Fruit fly (Drosophila melanogaster) whole organism, wandering third instar larva: ENCODE data around the gene LysRS.

ENCODE experiments used
- Abd-B ChIP-seq: fragments of >200 bp; optimal IDR thresholded peaks from 2 replicates; lab custom pipeline; 2017; ENCODE audit warnings: missing biosample characterization, missing genetic modification characterization
- CG32264 ChIP-seq: fragments of 200-800 bp; sonication (Bioruptor generic); optimal IDR thresholded peaks from 2 replicates; lab custom pipeline; 2016; ENCODE audit warnings: missing biosample characterization, missing genetic modification characterization
- CG9705 ChIP-seq: fragments of 200-800 bp; sonication (Bioruptor generic); optimal IDR thresholded peaks from 2 replicates; lab custom pipeline; 2018; ENCODE audit warnings: missing biosample characterization, mild to moderate bottlenecking, missing genetic modification characterization
- CrebA ChIP-seq: fragments of 200-800 bp; sonication (Bioruptor generic); optimal IDR thresholded peaks from 2 replicates; lab custom pipeline; 2016; ENCODE audit warnings: missing biosample characterization, mild to moderate bottlenecking, missing genetic modification characterization, borderline replicate concordance
- Dfd ChIP-seq: fragments of >200 bp; optimal IDR thresholded peaks from 2 replicates; lab custom pipeline; 2017; ENCODE audit warnings: missing biosample characterization, missing genetic modification characterization
- Dif ChIP-seq: fragments of 200-275, 200-300 bp; sonication (Bioruptor generic); optimal IDR thresholded peaks from 2 replicates; lab custom pipeline; 2018; ENCODE audit warnings: missing biosample characterization, missing genetic modification characterization; ENCODE audit not compliant: partially characterized antibody
- GATAd ChIP-seq: sonication (Bioruptor generic); optimal IDR thresholded peaks from 2 replicates; lab custom pipeline; 2016; ENCODE audit warnings: missing biosample characterization, missing genetic modification characterization
- HLH106 ChIP-seq: fragments of 200-800 bp; optimal IDR thresholded peaks from 3 replicates; lab custom pipeline; 2019; ENCODE audit warnings: missing biosample characterization, mild to moderate bottlenecking, missing genetic modification characterization, moderate library complexity
- Hnf4 ChIP-seq: fragments of 200-800 bp; sonication (Bioruptor generic); optimal IDR thresholded peaks from 2 replicates; lab custom pipeline; 2016; ENCODE audit warnings: missing biosample characterization, mild to moderate bottlenecking, missing genetic modification characterization
- Hr78 ChIP-seq: fragments of >200 bp; optimal IDR thresholded peaks from 2 replicates; lab custom pipeline; 2017; ENCODE audit warnings: missing biosample characterization, missing genetic modification characterization
- Hr83 ChIP-seq: fragments of 200-300 bp; sonication (Bioruptor generic); optimal IDR thresholded peaks from 2 replicates; lab custom pipeline; 2016; ENCODE audit warnings: missing biosample characterization, mild to moderate bottlenecking, missing genetic modification characterization, moderate library complexity; ENCODE audit not compliant: poor library complexity, severe bottlenecking
- Jra ChIP-seq: sonication (Bioruptor generic); optimal IDR thresholded peaks from 2 replicates; lab custom pipeline; 2016; ENCODE audit warnings: missing biosample characterization, missing genetic modification characterization
- Mio ChIP-seq: sonication (Bioruptor generic); optimal IDR thresholded peaks from 2 replicates; lab custom pipeline; 2016; ENCODE audit warnings: missing biosample characterization, missing genetic modification characterization
- Myc ChIP-seq: fragments of >200 bp; optimal IDR thresholded peaks from 2 replicates; lab custom pipeline; 2017
- N ChIP-seq: fragments of >200 bp; optimal IDR thresholded peaks from 2 replicates; lab custom pipeline; 2018; ENCODE audit warnings: missing biosample characterization, missing external identifiers, missing genetic modification characterization
- OdsH ChIP-seq: fragments of 200-800 bp; sonication (Bioruptor generic); optimal IDR thresholded peaks from 2 replicates; lab custom pipeline; 2016; ENCODE audit warnings: missing biosample characterization, mild to moderate bottlenecking, missing genetic modification characterization
- Rel ChIP-seq, 2 experiments: fragments of 200-800 bp; sonication (Bioruptor generic) in 1 of 2; optimal IDR thresholded peaks; 2 replicates in 1 of 2; 3 replicates in 1 of 2; lab custom pipeline; 2016 to 2019; ENCODE audit warnings: mild to moderate bottlenecking in 2 of 2, missing biosample characterization in 2 of 2, missing genetic modification characterization in 2 of 2, moderate library complexity in 1 of 2
- Sp1 ChIP-seq: fragments of 200-800 bp; sonication (Bioruptor generic); optimal IDR thresholded peaks from 3 replicates; lab custom pipeline; 2019; ENCODE audit warnings: missing biosample characterization, mild to moderate bottlenecking, missing genetic modification characterization, moderate library complexity
- Vsx2 ChIP-seq: fragments of 200-300, 225-300 bp; sonication (Bioruptor generic); optimal IDR thresholded peaks from 2 replicates; lab custom pipeline; 2018; ENCODE audit warnings: missing biosample characterization, missing genetic modification characterization; ENCODE audit not compliant: partially characterized antibody
- br ChIP-seq: fragments of 200-800 bp; sonication (Bioruptor generic); optimal IDR thresholded peaks from 2 replicates; lab custom pipeline; 2016; ENCODE audit warnings: missing biosample characterization, missing genetic modification characterization
- brk ChIP-seq: fragments of 200-800 bp; sonication (Bioruptor generic); optimal IDR thresholded peaks from 2 replicates; lab custom pipeline; 2016; ENCODE audit warnings: missing biosample characterization, mild to moderate bottlenecking, missing genetic modification characterization
- dl ChIP-seq, 2 experiments: fragments of 175-275, 200-275 bp in 1 of 2; fragments of 200-275 bp in 1 of 2; sonication (Bioruptor generic); optimal IDR thresholded peaks; lab custom pipeline; 2018; ENCODE audit warnings: mild to moderate bottlenecking in 2 of 2, missing biosample characterization in 2 of 2, missing genetic modification characterization in 2 of 2, moderate library complexity in 2 of 2; ENCODE audit not compliant: partially characterized antibody in 2 of 2, insufficient read depth in 1 of 2
- dmrt93B ChIP-seq: fragments of 200-800 bp; sonication (Bioruptor generic); optimal IDR thresholded peaks from 2 replicates; lab custom pipeline; 2018; ENCODE audit warnings: missing biosample characterization, mild to moderate bottlenecking, missing genetic modification characterization
- dsf ChIP-seq: sonication (Bioruptor generic); optimal IDR thresholded peaks from 2 replicates; lab custom pipeline; 2016; ENCODE audit warnings: missing biosample characterization, missing genetic modification characterization, borderline replicate concordance
- ey ChIP-seq: fragments of 200-800 bp; sonication (Bioruptor generic); optimal IDR thresholded peaks from 2 replicates; lab custom pipeline; 2016; ENCODE audit warnings: missing biosample characterization, missing genetic modification characterization
- foxo ChIP-seq, 2 experiments: fragments of 200-800 bp; sonication (Bioruptor generic); optimal IDR thresholded peaks; 2 replicates in 1 of 2; 3 replicates in 1 of 2; lab custom pipeline; 2016 to 2017; ENCODE audit warnings: missing biosample characterization in 2 of 2, missing genetic modification characterization in 2 of 2
- fru ChIP-seq: fragments of 200-800 bp; sonication (Bioruptor generic); optimal IDR thresholded peaks from 3 replicates; lab custom pipeline; 2016; ENCODE audit warnings: missing biosample characterization, mild to moderate bottlenecking, missing genetic modification characterization
- h ChIP-seq: fragments of 200-800 bp; sonication (Bioruptor generic); optimal IDR thresholded peaks from 3 replicates; lab custom pipeline; 2016; ENCODE audit warnings: missing biosample characterization, mild to moderate bottlenecking, missing genetic modification characterization
- jim ChIP-seq: fragments of 175-275, 200-325 bp; sonication (Bioruptor generic); optimal IDR thresholded peaks from 2 replicates; lab custom pipeline; 2016; ENCODE audit warnings: missing biosample characterization, mild to moderate bottlenecking, missing genetic modification characterization
- lola ChIP-seq: fragments of >200 bp; optimal IDR thresholded peaks from 2 replicates; lab custom pipeline; 2017; ENCODE audit warnings: missing biosample characterization, missing genetic modification characterization
- pan ChIP-seq: fragments of >200 bp; optimal IDR thresholded peaks from 2 replicates; lab custom pipeline; 2017
- psq ChIP-seq: fragments of 200-800 bp; sonication (Bioruptor generic); optimal IDR thresholded peaks from 3 replicates; lab custom pipeline; 2017; ENCODE audit warnings: missing biosample characterization, mild to moderate bottlenecking, missing genetic modification characterization, moderate library complexity
- rgr ChIP-seq: fragments of 200-800 bp; sonication (Bioruptor generic); optimal IDR thresholded peaks from 3 replicates; lab custom pipeline; 2016; ENCODE audit warnings: missing biosample characterization, mild to moderate bottlenecking, missing genetic modification characterization
- sage ChIP-seq: fragments of 200-800 bp; sonication (Bioruptor generic); optimal IDR thresholded peaks from 2 replicates; lab custom pipeline; 2016; ENCODE audit warnings: missing biosample characterization, mild to moderate bottlenecking, missing genetic modification characterization
- sv ChIP-seq: fragments of 200-800 bp; sonication (Bioruptor generic); optimal IDR thresholded peaks from 3 replicates; lab custom pipeline; 2016; ENCODE audit warnings: missing biosample characterization, missing genetic modification characterization
- tai ChIP-seq: sonication (Bioruptor generic); optimal IDR thresholded peaks from 2 replicates; lab custom pipeline; 2016; ENCODE audit warnings: missing biosample characterization, missing genetic modification characterization
- usp ChIP-seq: fragments of >200 bp; optimal IDR thresholded peaks from 2 replicates; lab custom pipeline; 2017; ENCODE audit warnings: missing biosample characterization, missing genetic modification characterization
- woc ChIP-seq: sonication (Bioruptor generic); optimal IDR thresholded peaks from 2 replicates; lab custom pipeline; 2016; ENCODE audit warnings: missing biosample characterization, mild to moderate bottlenecking, missing genetic modification characterization

Gene LysRS

dm6 chrX:9655989-9656713, 47.5 kb upstream of the LysRS start:
- TF ChIP-seq woc (GFP tag; lab: Kevin White, UChicago) (peak; percentile 47), Hr78 (GFP tag; lab: Kevin White, UChicago) (no peak), h (peak; percentile 62), Hr83 (GFP tag; lab: Kevin White, UChicago) (no peak), fru (GFP tag; lab: Kevin White, UChicago) (peak; percentile 37), dmrt93B (GFP tag; lab: Kevin White, UChicago) (peak; percentile 32), Mio (GFP tag; lab: Kevin White, UChicago) (no peak), foxo (GFP tag; optimal IDR thresholded peaks at IDR 0.05; lab: Kevin White, UChicago) (peak in 1 of 2 experiments; percentile 69), N (GFP tag; lab: Kevin White, UChicago) (no peak), brk (GFP tag; lab: Kevin White, UChicago) (no peak), CrebA (GFP tag; lab: Kevin White, UChicago) (no peak), Hnf4 (peak; percentile 6), HLH106 (tag; lab: Kevin White, UChicago) (peak; percentile 59), psq (GFP tag; lab: Kevin White, UChicago) (peak; percentile 35), Dfd (no peak), ey (GFP tag; lab: Kevin White, UChicago) (peak; percentile 50), pan (lab: Kevin White, UChicago) (no peak), OdsH (GFP tag; lab: Kevin White, UChicago) (peak; percentile 38), lola (no peak), br (GFP tag; lab: Kevin White, UChicago) (peak; percentile 26), Sp1 (GFP tag; lab: Kevin White, UChicago) (peak; percentile 62), Abd-B (GFP tag; lab: Kevin White, UChicago) (no peak), GATAd (GFP tag; lab: Kevin White, UChicago) (no peak), Myc (lab: Kevin White, UChicago) (no peak), Rel (GFP tag; optimal IDR thresholded peaks at IDR 0.05; lab: Kevin White, UChicago) (no peak), Rel (tag; optimal IDR thresholded peaks at IDR 0.05; lab: Kevin White, UChicago) (no peak), rgr (GFP tag; lab: Kevin White, UChicago) (peak; percentile 20), Jra (GFP tag; lab: Kevin White, UChicago) (no peak), usp (GFP tag; lab: Kevin White, UChicago) (no peak), Vsx2 (GFP tag; lab: Kevin White, UChicago) (no peak), sage (GFP tag; lab: Kevin White, UChicago) (no peak), CG32264 (no peak), CG9705 (no peak), tai (GFP tag; lab: Kevin White, UChicago) (no peak), dl (GFP tag; optimal IDR thresholded peaks at IDR 0.05; lab: Kevin White, UChicago; ENCODE audit: insufficient read depth in 1 of 2, partially characterized antibody in 2 of 2) (no peak), Dif (GFP tag; lab: Kevin White, UChicago) (no peak), dsf (no peak), jim (GFP tag; lab: Kevin White, UChicago) (no peak)

DNA sequence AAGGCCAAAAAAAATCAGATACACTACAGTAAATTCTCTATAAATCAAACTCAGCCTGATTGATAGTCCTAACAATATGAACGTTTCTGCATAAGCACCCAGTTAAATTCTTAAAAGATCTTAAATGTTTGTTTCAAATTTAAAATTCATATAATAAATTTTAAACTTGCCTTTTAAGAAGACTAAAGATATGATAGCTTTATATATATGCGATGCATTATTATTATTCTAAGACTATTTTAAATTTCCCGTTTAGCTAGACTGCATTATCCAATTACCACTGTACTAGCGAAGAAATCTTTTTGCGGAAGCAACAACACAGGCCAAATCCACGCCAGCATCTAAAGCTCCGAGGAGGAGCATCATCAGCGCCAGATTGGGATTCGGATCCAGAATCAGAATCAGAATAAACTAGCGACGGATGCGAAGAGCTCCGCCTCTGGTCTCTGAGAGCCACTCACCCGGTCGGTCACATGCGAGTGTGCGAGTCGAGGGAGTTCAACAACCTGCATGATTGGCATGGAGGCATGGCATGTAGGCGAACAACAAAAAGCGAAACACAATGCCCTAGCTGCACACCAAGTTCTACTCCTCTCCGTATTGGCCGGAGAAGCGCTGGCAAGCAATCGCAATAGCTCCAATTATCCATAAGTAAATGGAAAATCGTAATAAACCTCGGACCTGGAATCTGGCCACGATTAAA, 45.5 kb upstream of the LysRS start:
- TF ChIP-seq N (GFP tag; lab: Kevin White, UChicago), result no peak
- TF ChIP-seq lola, result no peak
- TF ChIP-seq dmrt93B (GFP tag; lab: Kevin White, UChicago), result no peak
- no peak for TF ChIP-seq OdsH (GFP tag; lab: Kevin White, UChicago)
- TF ChIP-seq Dfd, result no peak
- no peak for TF ChIP-seq sv (GFP tag; lab: Kevin White, UChicago)
- TF ChIP-seq Vsx2 (GFP tag; lab: Kevin White, UChicago), result no peak
